Fruit fly (Drosophila melanogaster): Measurements from ENCODE around the gene CG7168.

CG7168 gene

dm6 chr3R:18223434-18223833 lies 2.4 kb downstream of the CG7168 start, which contains the start of the genes mTerf5 and Non3 (continued):
- TF ChIP-seq CG16815 (GFP tag; optimal IDR thresholded peaks at IDR 0.05) (peak; percentile 17), p53 (GFP tag; optimal IDR thresholded peaks at IDR 0.05) (no peak), CG30403 (GFP tag; optimal IDR thresholded peaks at IDR 0.05) (peak; percentile 61), otp (GFP tag; IDR thresholded peaks at IDR 0.05) (no peak), Fer3 (tag; optimal IDR thresholded peaks at IDR 0.05) (peak; percentile 42), Hr3 (GFP tag; optimal IDR thresholded peaks at IDR 0.05) (peak; percentile 73), CG8765 (GFP tag; IDR thresholded peaks at IDR 0.05) (peak; percentile 31; the same call in 1 of the 2 replicates), Blimp-1 (GFP tag; optimal IDR thresholded peaks at IDR 0.05) (peak; percentile 54), ATbp (GFP tag; optimal IDR thresholded peaks at IDR 0.05) (peak; percentile 28), Lhr (GFP tag; optimal IDR thresholded peaks at IDR 0.05) (peak; percentile 15), sug (tag; optimal IDR thresholded peaks at IDR 0.05) (peak; percentile 62), twi (tag; optimal IDR thresholded peaks at IDR 0.05) (peak; percentile 40), NC2β (GFP tag; optimal IDR thresholded peaks at IDR 0.05) (no peak), Ptx1 (GFP tag; IDR thresholded peaks at IDR 0.05) (peak; percentile 59), Jarid2 (GFP tag; optimal IDR thresholded peaks at IDR 0.05) (no peak), tap (tag; optimal IDR thresholded peaks at IDR 0.05) (peak; percentile 27), CG4404 (GFP tag; IDR thresholded peaks at IDR 0.05) (peak; percentile 34; the same call in 1 of the 2 replicates), onecut (GFP tag; IDR thresholded peaks at IDR 0.05) (no peak), Med (GFP tag) (peak; percentile 70), CG16863 (GFP tag; optimal IDR thresholded peaks at IDR 0.05) (peak; percentile 44), Atf3 (GFP tag; optimal IDR thresholded peaks at IDR 0.05) (no peak), pan (optimal IDR thresholded peaks at IDR 0.05) (no peak), pan (GFP tag; optimal IDR thresholded peaks at IDR 0.05 in 1 of 2, IDR thresholded peaks at IDR 0.05 in 1 of 2) (peak in 1 of 2 experiments; percentile 60), Dip3 (GFP tag; optimal IDR thresholded peaks at IDR 0.05) (peak; percentile 8), CG11247 (GFP tag; IDR thresholded peaks at IDR 0.05) (no peak), Sry-β (GFP tag; optimal IDR thresholded peaks at IDR 0.05) (peak; percentile 6), dan (GFP tag; IDR thresholded peaks at IDR 0.05) (no peak), CG34422 (GFP tag; IDR thresholded peaks at IDR 0.05) (peak; percentile 77), BEAF-32 (GFP tag; optimal IDR thresholded peaks at IDR 0.05) (peak; percentile 81), Myb (GFP tag; optimal IDR thresholded peaks at IDR 0.05) (peak; percentile 18), CG15011 (GFP tag; optimal IDR thresholded peaks at IDR 0.05) (no peak), danr (GFP tag; IDR thresholded peaks at IDR 0.05) (no peak), Dbx (GFP tag; IDR thresholded peaks at IDR 0.05) (peak; percentile 59; the same call in 2 of the 3 replicates), tio (GFP tag; optimal IDR thresholded peaks at IDR 0.05) (no peak), Poxn (GFP tag; IDR thresholded peaks at IDR 0.05) (no peak), Spps (tag; optimal IDR thresholded peaks at IDR 0.05) (peak; percentile 16), odd (GFP tag; optimal IDR thresholded peaks at IDR 0.05) (peak; percentile 33), sd (tag; optimal IDR thresholded peaks at IDR 0.05) (peak; percentile 42), ato (GFP tag; IDR thresholded peaks at IDR 0.05; ENCODE audit: partially characterized antibody) (peak; percentile 45; the same call in 1 of the 2 replicates), CG33557 (GFP tag; optimal IDR thresholded peaks at IDR 0.05) (peak; percentile 47), Kr (GFP tag; optimal IDR thresholded peaks at IDR 0.05) (no peak), zen2 (GFP tag; IDR thresholded peaks at IDR 0.05; ENCODE audit: partially characterized antibody) (peak; percentile 83; the same call in 2 of the 3 replicates), CG11723 (GFP tag; optimal IDR thresholded peaks at IDR 0.05) (peak; percentile 21), CG18262 (tag; optimal IDR thresholded peaks at IDR 0.05) (peak; percentile 63), Rx (GFP tag; IDR thresholded peaks at IDR 0.05) (no peak), Sox100B (GFP tag; optimal IDR thresholded peaks at IDR 0.05) (peak; percentile 5), Xbp1 (GFP tag; optimal IDR thresholded peaks at IDR 0.05) (peak; percentile 75), stc (GFP tag; IDR thresholded peaks at IDR 0.05) (no peak), Mrtf (GFP tag; IDR thresholded peaks at IDR 0.05) (no peak), pzg (GFP tag; optimal IDR thresholded peaks at IDR 0.05) (peak; percentile 51), Nf-YC (tag; optimal IDR thresholded peaks at IDR 0.05) (peak; percentile 65)

All from whole organism, embryonic.